Worm (Caenorhabditis elegans) whole organism, mixed stage, embryonic: ENCODE results near the gene ttr-27.

Experiments used
- M03D4.4 ChIP-seq: sonication (generic microtip); optimal IDR thresholded peaks from 2 replicates; lab custom pipeline; 2017; ENCODE audit warnings: mild to moderate bottlenecking, missing genetic modification characterization, missing compliant biosample characterization
- bed-3 ChIP-seq: fragments of 200-800 bp; sonication (Bioruptor generic); optimal IDR thresholded peaks from 3 replicates; lab custom pipeline; 2018; ENCODE audit warnings: mild to moderate bottlenecking, missing genetic modification characterization, moderate library complexity, missing compliant biosample characterization
- blmp-1 ChIP-seq: fragments of 150-350 bp; optimal IDR thresholded peaks from 2 replicates; lab custom pipeline; 2014; ENCODE audit warnings: missing biosample characterization, missing genetic modification characterization
- ceh-39 ChIP-seq: fragments of 150-350 bp; optimal IDR thresholded peaks from 2 replicates; lab custom pipeline; 2014; ENCODE audit warnings: missing biosample characterization, missing genetic modification characterization
- ces-1 ChIP-seq: fragments of 150-350 bp; optimal IDR thresholded peaks from 2 replicates; lab custom pipeline; 2014; ENCODE audit warnings: missing biosample characterization, missing genetic modification reagents, missing genetic modification characterization
- cnd-1 ChIP-seq: fragments of 200-800 bp; sonication (Bioruptor generic); optimal IDR thresholded peaks from 2 replicates; lab custom pipeline; 2018; ENCODE audit warnings: mild to moderate bottlenecking, missing genetic modification characterization, missing compliant biosample characterization
- drap-1 ChIP-seq: fragments of 200-800 bp; sonication (Bioruptor generic); optimal IDR thresholded peaks from 3 replicates; lab custom pipeline; 2018; ENCODE audit warnings: mild to moderate bottlenecking, missing genetic modification characterization, missing compliant biosample characterization
- elt-1 ChIP-seq: sonication (generic microtip); optimal IDR thresholded peaks from 2 replicates; lab custom pipeline; 2017; ENCODE audit warnings: missing genetic modification characterization, mild to moderate bottlenecking, missing compliant biosample characterization, antibody characterized with exemption, moderate library complexity, borderline replicate concordance; ENCODE audit not compliant: insufficient read depth
- elt-3 ChIP-seq: fragments of 150-350 bp; optimal IDR thresholded peaks from 2 replicates; lab custom pipeline; 2014; ENCODE audit warnings: missing biosample characterization, missing genetic modification characterization
- flh-1 ChIP-seq: fragments of 200-800 bp; sonication (Bioruptor generic); optimal IDR thresholded peaks from 2 replicates; lab custom pipeline; 2018; ENCODE audit warnings: mild to moderate bottlenecking, missing genetic modification characterization, moderate library complexity, missing compliant biosample characterization
- ham-2 ChIP-seq: fragments of 200-800 bp; sonication (Bioruptor generic); optimal IDR thresholded peaks from 2 replicates; lab custom pipeline; 2018; ENCODE audit warnings: mild to moderate bottlenecking, missing genetic modification characterization, missing compliant biosample characterization
- hlh-1 ChIP-seq: fragments of 150-350 bp; optimal IDR thresholded peaks from 2 replicates; lab custom pipeline; 2014; ENCODE audit warnings: missing biosample characterization, missing genetic modification reagents, missing genetic modification characterization
- lin-32 ChIP-seq: fragments of 200-800 bp; sonication (Bioruptor generic); optimal IDR thresholded peaks from 2 replicates; lab custom pipeline; 2018; ENCODE audit warnings: mild to moderate bottlenecking, missing genetic modification characterization, missing compliant biosample characterization
- lsy-2 ChIP-seq: fragments of 150-350 bp; optimal IDR thresholded peaks from 2 replicates; lab custom pipeline; 2014; ENCODE audit warnings: missing biosample characterization, missing genetic modification characterization
- mab-5 ChIP-seq: fragments of 150-350 bp; optimal IDR thresholded peaks from 2 replicates; lab custom pipeline; 2014; ENCODE audit warnings: missing biosample characterization, missing genetic modification characterization
- mep-1 ChIP-seq: fragments of 150-350 bp; optimal IDR thresholded peaks from 2 replicates; lab custom pipeline; 2017; ENCODE audit warnings: missing biosample characterization, missing genetic modification reagents, missing genetic modification characterization, inconsistent platforms
- mls-2 ChIP-seq: sonication (generic microtip); optimal IDR thresholded peaks from 2 replicates; lab custom pipeline; 2016; ENCODE audit warnings: mild to moderate bottlenecking, missing genetic modification characterization, moderate library complexity, missing compliant biosample characterization
- nhr-12 ChIP-seq: fragments of 150-350 bp; optimal IDR thresholded peaks from 2 replicates; lab custom pipeline; 2014; ENCODE audit warnings: missing biosample characterization, missing genetic modification characterization
- nhr-237 ChIP-seq: fragments of 150-350 bp; optimal IDR thresholded peaks from 2 replicates; lab custom pipeline; 2014; ENCODE audit warnings: missing biosample characterization, missing genetic modification characterization
- nhr-28 ChIP-seq: fragments of 150-350 bp; optimal IDR thresholded peaks from 2 replicates; lab custom pipeline; 2014; ENCODE audit warnings: missing biosample characterization, missing genetic modification characterization
- nhr-76 ChIP-seq: sonication (generic microtip); optimal IDR thresholded peaks from 2 replicates; lab custom pipeline; 2017; ENCODE audit warnings: missing biosample characterization, missing genetic modification characterization
- pha-4 ChIP-seq: fragments of 150-350 bp; optimal IDR thresholded peaks from 2 replicates; lab custom pipeline; 2018; ENCODE audit warnings: missing biosample characterization, missing genetic modification reagents, missing genetic modification characterization
- snpc-4 ChIP-seq: fragments of 150-350 bp; optimal IDR thresholded peaks from 2 replicates; lab custom pipeline; 2014; ENCODE audit warnings: missing biosample characterization, missing genetic modification characterization
- sptf-1 ChIP-seq: sonication (generic microtip); optimal IDR thresholded peaks from 2 replicates; lab custom pipeline; 2017; ENCODE audit warnings: mild to moderate bottlenecking, missing genetic modification characterization, moderate library complexity, missing compliant biosample characterization
- tbx-8 ChIP-seq: fragments of 200-800 bp; sonication (Bioruptor generic); optimal IDR thresholded peaks from 2 replicates; lab custom pipeline; 2018; ENCODE audit warnings: mild to moderate bottlenecking, missing genetic modification characterization, moderate library complexity, missing compliant biosample characterization
- unc-120 ChIP-seq: sonication (generic microtip); optimal IDR thresholded peaks from 2 replicates; lab custom pipeline; 2017; ENCODE audit warnings: missing genetic modification characterization, missing compliant biosample characterization; ENCODE audit not compliant: poor library complexity, severe bottlenecking
- unc-39 ChIP-seq: fragments of 150-350 bp; optimal IDR thresholded peaks from 2 replicates; lab custom pipeline; 2014; ENCODE audit warnings: missing biosample characterization, missing genetic modification characterization
- unc-62 ChIP-seq: fragments of 150-350 bp; optimal IDR thresholded peaks from 2 replicates; lab custom pipeline; 2014; ENCODE audit warnings: missing biosample characterization, missing genetic modification reagents, missing genetic modification characterization
- zip-8 ChIP-seq: fragments of 150-350 bp; optimal IDR thresholded peaks from 2 replicates; lab custom pipeline; 2014; ENCODE audit warnings: missing biosample characterization, missing genetic modification characterization
- ztf-11 ChIP-seq: fragments of 150-350 bp; optimal IDR thresholded peaks from 2 replicates; lab custom pipeline; 2014; ENCODE audit warnings: missing biosample characterization, missing genetic modification characterization

Gene ttr-27

DNA sequence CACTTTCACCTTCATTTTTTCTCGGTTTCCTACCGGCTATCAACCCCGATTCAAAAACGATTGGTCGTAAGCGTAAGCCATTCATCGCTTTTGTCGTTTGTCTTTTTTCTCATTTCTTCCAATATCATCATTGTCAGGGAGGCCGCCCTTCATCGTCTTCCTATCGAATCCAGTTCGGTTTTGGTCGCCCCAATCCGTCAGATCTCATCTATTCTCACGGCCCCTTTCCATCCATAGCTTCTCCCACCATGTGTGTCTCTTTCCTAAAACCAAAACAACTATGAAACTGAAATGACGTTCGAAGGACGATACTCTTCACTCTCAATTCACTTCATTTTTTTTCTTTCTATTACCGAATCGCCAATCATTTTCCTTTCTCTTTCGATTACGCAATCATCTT, 28.0 kb downstream of the ttr-27 start:
- TF ChIP-seq ceh-39 (tag; lab: Kevin White, UChicago) (no peak), blmp-1 (peak; percentile 75), elt-3 (tag; lab: Kevin White, UChicago) (no peak), hlh-1 (tag; lab: Kevin White, UChicago) (no peak), cnd-1 (tag; lab: Kevin White, UChicago) (no peak), ztf-11 (tag; lab: Kevin White, UChicago) (no peak)

DNA sequence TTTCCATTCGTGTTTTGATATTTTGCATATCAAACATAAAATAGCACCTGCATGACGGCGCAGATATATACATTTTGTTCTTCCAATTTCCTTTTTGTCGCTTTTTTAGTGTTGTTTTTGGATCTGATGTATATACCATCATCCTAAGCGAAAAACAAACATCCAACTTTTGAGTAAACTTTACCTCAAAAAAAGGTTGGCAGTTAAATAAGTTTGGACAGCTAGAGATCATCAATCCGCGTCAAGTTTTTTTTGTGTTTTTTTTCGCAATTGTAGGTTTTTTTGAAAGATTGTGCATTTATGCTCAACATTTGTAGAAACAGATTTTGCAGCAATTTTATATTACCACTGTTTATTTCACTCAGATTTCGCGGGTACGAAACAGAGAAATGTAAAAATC, 32.1 kb downstream of the ttr-27 start, which contains the start of gene bus-19:
Gene bus-19, plus strand, starts transcription at position 301 of the 400 bp plus-strand sequence.
- TF ChIP-seq mls-2 (no peak), lsy-2 (tag; lab: Kevin White, UChicago) (no peak), hlh-1 (tag; lab: Kevin White, UChicago) (no peak), snpc-4 (tag; lab: Kevin White, UChicago) (no peak), M03D4.4 (tag; lab: Kevin White, UChicago) (no peak), flh-1 (GFP tag; lab: Kevin White, UChicago) (no peak), zip-8 (tag; lab: Kevin White, UChicago) (no peak), cnd-1 (tag; lab: Kevin White, UChicago) (no peak), ces-1 (GFP tag; lab: Kevin White, UChicago) (no peak), nhr-28 (tag; lab: Kevin White, UChicago) (no peak), mep-1 (tag; lab: Kevin White, UChicago) (no peak), tbx-8 (GFP tag; lab: Kevin White, UChicago) (no peak), bed-3 (GFP tag; lab: Kevin White, UChicago) (no peak), drap-1 (GFP tag; lab: Kevin White, UChicago) (no peak), ceh-39 (tag; lab: Kevin White, UChicago) (no peak), nhr-237 (tag; lab: Kevin White, UChicago) (no peak), unc-120 (no peak), nhr-12 (tag; lab: Kevin White, UChicago) (no peak), elt-1 (tag; lab: Kevin White, UChicago) (no peak), ham-2 (GFP tag; lab: Kevin White, UChicago) (no peak)

DNA sequence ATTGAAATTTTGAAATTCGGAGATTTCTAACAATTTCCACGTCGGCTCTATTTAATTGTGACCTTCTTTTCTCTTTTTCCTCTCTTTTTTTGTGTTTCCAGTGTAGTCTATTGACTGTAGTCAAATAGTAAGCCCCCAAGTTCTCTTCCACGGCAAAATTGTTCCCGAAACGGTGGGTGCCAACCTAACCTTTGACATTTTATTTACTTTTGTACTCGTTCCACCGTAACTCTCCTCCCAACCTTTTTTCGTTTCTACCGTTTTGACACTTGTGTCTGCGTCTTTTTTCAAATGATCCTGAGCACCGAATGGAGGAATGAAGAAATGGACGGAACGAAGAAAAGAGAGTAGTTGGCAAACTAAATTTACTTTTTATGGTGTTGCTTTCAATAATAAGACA, 33.2 kb downstream of the ttr-27 start:
- TF ChIP-seq elt-1 (tag; lab: Kevin White, UChicago) (no peak), unc-120 (no peak), lsy-2 (tag; lab: Kevin White, UChicago) (no peak), nhr-28 (tag; lab: Kevin White, UChicago) (no peak), ham-2 (GFP tag; lab: Kevin White, UChicago) (no peak), cnd-1 (tag; lab: Kevin White, UChicago) (no peak), nhr-12 (tag; lab: Kevin White, UChicago) (no peak)
- TF ChIP-seq, all 35 proteins: peak for 0

DNA sequence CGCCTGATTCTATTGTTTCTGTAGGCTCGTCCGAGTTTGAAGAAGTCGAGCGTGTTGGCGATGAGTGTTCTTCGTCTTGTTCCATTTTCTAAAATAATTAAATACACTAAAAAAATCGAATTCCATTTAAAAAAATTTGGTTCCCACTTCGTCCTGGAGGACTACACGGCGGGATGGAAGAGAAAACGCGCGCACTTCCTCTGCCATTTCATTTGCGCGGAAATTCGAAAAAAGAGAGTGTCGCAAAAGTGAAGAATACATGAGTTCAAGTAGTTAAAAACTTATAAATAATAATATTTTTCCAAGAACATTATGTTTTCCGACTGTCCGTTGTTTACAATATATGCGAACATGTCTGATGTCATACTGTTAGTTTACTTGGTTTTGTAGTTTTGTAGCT, 34.0 kb downstream of the ttr-27 start, which contains the start of gene T07F10.3:
Gene T07F10.3, minus strand, starts transcription at position 98 of the 400 bp plus-strand sequence.
- TF ChIP-seq zip-8 (tag; lab: Kevin White, UChicago), result no peak
- peak; percentile 59 for TF ChIP-seq lsy-2 (tag; lab: Kevin White, UChicago)
- peak; percentile 11 for TF ChIP-seq ceh-39 (tag; lab: Kevin White, UChicago)
- TF ChIP-seq nhr-76 (tag; lab: Kevin White, UChicago), result no peak
- TF ChIP-seq mls-2, result no peak
- TF ChIP-seq unc-62 (GFP tag; lab: Kevin White, UChicago), result no peak
- TF ChIP-seq mep-1 (tag; lab: Kevin White, UChicago), result peak; percentile 67
- peak; percentile 81 for TF ChIP-seq sptf-1 (tag; lab: Kevin White, UChicago)
- TF ChIP-seq tbx-8 (GFP tag; lab: Kevin White, UChicago), result no peak
- TF ChIP-seq pha-4 (tag; lab: Kevin White, UChicago), result no peak
- no peak for TF ChIP-seq unc-120
- no peak for TF ChIP-seq unc-39 (tag; lab: Kevin White, UChicago)
- no peak for TF ChIP-seq snpc-4 (tag; lab: Kevin White, UChicago)
- peak; percentile 47 for TF ChIP-seq drap-1 (GFP tag; lab: Kevin White, UChicago)
- peak; percentile 56 for TF ChIP-seq lin-32
- peak; percentile 4 for TF ChIP-seq bed-3 (GFP tag; lab: Kevin White, UChicago)
- TF ChIP-seq elt-3 (tag; lab: Kevin White, UChicago), result no peak
- TF ChIP-seq ces-1 (GFP tag; lab: Kevin White, UChicago), result peak; percentile 46
- peak; percentile 35 for TF ChIP-seq hlh-1 (tag; lab: Kevin White, UChicago)
- no peak for TF ChIP-seq mab-5 (tag; lab: Kevin White, UChicago)
- peak; percentile 0 for TF ChIP-seq nhr-237 (tag; lab: Kevin White, UChicago)
